Fruit fly (Drosophila melanogaster) whole organism, adult: ENCODE results near the gene Nhe2.

Source experiments
- CG14711 ChIP-seq: fragments of 200-800 bp; sonication (Bioruptor generic); optimal IDR thresholded peaks from 2 replicates; lab custom pipeline; 2018; ENCODE audit warnings: missing biosample characterization, mild to moderate bottlenecking, missing genetic modification characterization, moderate library complexity
- CG5204 ChIP-seq: fragments of 200-800 bp; sonication (Bioruptor generic); optimal IDR thresholded peaks from 2 replicates; lab custom pipeline; 2016; ENCODE audit warnings: missing biosample characterization, missing genetic modification characterization
- CG7045 ChIP-seq: fragments of 200-800 bp; sonication (Bioruptor generic); optimal IDR thresholded peaks from 2 replicates; lab custom pipeline; 2017; ENCODE audit warnings: missing biosample characterization, mild to moderate bottlenecking, missing genetic modification characterization
- Clk ChIP-seq: fragments of 200-800 bp; sonication (Bioruptor generic); optimal IDR thresholded peaks from 2 replicates; lab custom pipeline; 2017; ENCODE audit warnings: missing biosample characterization, missing genetic modification characterization
- bab1 ChIP-seq: fragments of 200-800 bp; sonication (Bioruptor generic); optimal IDR thresholded peaks from 3 replicates; lab custom pipeline; 2019; ENCODE audit warnings: missing biosample characterization, mild to moderate bottlenecking, missing genetic modification characterization, moderate library complexity
- cnc ChIP-seq, 2 experiments: fragments of >200 bp; optimal IDR thresholded peaks; 2 replicates each; lab custom pipeline; 2017
- kay ChIP-seq: fragments of 200-800 bp; sonication (Bioruptor generic); peaks from one replicate; lab custom pipeline; 2016; ENCODE audit warnings: missing biosample characterization, missing genetic modification characterization, borderline replicate concordance
- ovo ChIP-seq: fragments of 200-800 bp; sonication (Bioruptor generic); optimal IDR thresholded peaks from 2 replicates; lab custom pipeline; 2016; ENCODE audit warnings: missing biosample characterization, missing genetic modification characterization
- pad ChIP-seq: fragments of 200-800 bp; sonication (Bioruptor generic); optimal IDR thresholded peaks from 3 replicates; lab custom pipeline; 2017; ENCODE audit warnings: missing biosample characterization, missing genetic modification characterization, mild to moderate bottlenecking, moderate library complexity, missing genetic modification reagents
- tj ChIP-seq: fragments of 200-800 bp; sonication (Bioruptor generic); optimal IDR thresholded peaks from 3 replicates; lab custom pipeline; 2017; ENCODE audit warnings: missing biosample characterization, mild to moderate bottlenecking, missing genetic modification characterization, moderate library complexity
- toe ChIP-seq: fragments of 200-800 bp; sonication (Bioruptor generic); optimal IDR thresholded peaks from 2 replicates; lab custom pipeline; 2016; ENCODE audit warnings: missing biosample characterization, missing genetic modification characterization

- TF ChIP-seq cnc (optimal IDR thresholded peaks at IDR 0.05; lab: Kevin White, UChicago) (no peak), CG14711 (tag; lab: Kevin White, UChicago) (no peak), bab1 (GFP tag; lab: Kevin White, UChicago) (no peak), ovo (GFP tag; lab: Kevin White, UChicago) (no peak), CG5204 (GFP tag; lab: Kevin White, UChicago) (no peak), pad (GFP tag; lab: Kevin White, UChicago) (no peak), tj (GFP tag; lab: Kevin White, UChicago) (no peak), kay (no peak), Clk (GFP tag; lab: Kevin White, UChicago) (no peak), toe (no peak), CG7045 (GFP tag; lab: Kevin White, UChicago) (no peak)
Observed at dm6 chr2L:21067137-21067536, 37.2 kb upstream of the Nhe2 start.
